Worm (Caenorhabditis elegans): ENCODE measurements around the gene npr-20.

DNA sequence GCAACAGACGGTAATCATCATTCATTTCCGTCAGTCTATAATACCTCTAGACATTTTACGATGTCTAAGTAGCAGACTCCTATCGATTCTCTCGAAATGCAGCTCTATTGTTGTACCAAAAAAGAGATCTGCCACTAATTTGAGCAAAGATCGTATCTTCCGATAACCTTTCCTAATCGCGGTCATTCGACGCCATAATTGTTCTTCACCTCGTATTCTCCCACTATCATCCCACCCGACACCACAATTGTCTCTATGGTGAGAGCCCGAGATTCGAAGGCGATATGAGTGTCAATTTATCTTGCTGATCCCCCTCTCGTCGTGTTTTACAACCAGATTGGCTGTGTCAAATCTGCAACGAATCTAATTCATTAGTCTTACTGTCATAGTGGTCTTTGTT is 30.4 kb upstream of the npr-20 start:
- TF ChIP-seq him-1 (tag; optimal IDR thresholded peaks at IDR 0.05) = no peak
- TF ChIP-seq W03F9.2 (tag; optimal IDR thresholded peaks at IDR 0.05) = no peak
